Worm (Caenorhabditis elegans): ENCODE data around the gene ntr-2.

- TF ChIP-seq him-1 (tag; optimal IDR thresholded peaks at IDR 0.05): no peak
- TF ChIP-seq dao-5 (tag; optimal IDR thresholded peaks at IDR 0.05): no peak
- TF ChIP-seq W03F9.2 (tag; optimal IDR thresholded peaks at IDR 0.05): no peak
These were observed 37.0 kb upstream of the ntr-2 start, which contains the start of gene F45B8.5 for ce11 chrX:14965761-14966160.

All from whole organism, L4/young adult.